Worm (Caenorhabditis elegans) whole organism, young adult: Measurements from ENCODE around the gene ZK287.7.

Source experiments
- B0035.1 ChIP-seq: sonication (generic microtip); optimal IDR thresholded peaks from 2 replicates; lab custom pipeline; 2016; ENCODE audit warnings: missing genetic modification characterization, mild to moderate bottlenecking, missing compliant biosample characterization, missing genotype, missing genetic modification reagents
- F55B11.4 ChIP-seq: sonication (generic microtip); optimal IDR thresholded peaks from 2 replicates; lab custom pipeline; 2016; ENCODE audit warnings: missing compliant biosample characterization, missing genetic modification characterization, borderline replicate concordance; ENCODE audit not compliant: insufficient read depth
- dox-1 ChIP-seq: fragments of 200-800 bp; sonication (Bioruptor generic); IDR thresholded peaks from 2 replicates; pipeline ENCODE4 v1.3.6; 2022; ENCODE audit warnings: missing genetic modification reagents, missing genetic modification characterization, missing compliant biosample characterization
- dpl-1 ChIP-seq: fragments of 150-350 bp; optimal IDR thresholded peaks from 2 replicates; lab custom pipeline; 2014; ENCODE audit warnings: missing biosample characterization, missing genetic modification reagents, missing genetic modification characterization
- ekl-4 ChIP-seq: fragments of 200-800 bp; sonication (Bioruptor generic); IDR thresholded peaks from 2 replicates; pipeline ENCODE4 v1.3.6; 2022; ENCODE audit warnings: missing genetic modification reagents, missing genetic modification characterization, missing compliant biosample characterization
- lin-40 ChIP-seq: sonication (generic microtip); optimal IDR thresholded peaks from 2 replicates; lab custom pipeline; 2016; ENCODE audit warnings: missing genetic modification characterization, mild to moderate bottlenecking, missing compliant biosample characterization, missing genotype, missing genetic modification reagents
- lsl-1 ChIP-seq: fragments of 200-800 bp; sonication (Bioruptor generic); optimal IDR thresholded peaks from 2 replicates; lab custom pipeline; 2018; ENCODE audit warnings: mild to moderate bottlenecking, missing genetic modification characterization, moderate library complexity, missing compliant biosample characterization
- mel-28 ChIP-seq: sonication (generic microtip); optimal IDR thresholded peaks from 2 replicates; lab custom pipeline; 2016; ENCODE audit warnings: borderline replicate concordance, mild to moderate bottlenecking, missing genetic modification characterization, missing compliant biosample characterization
- rcor-1 ChIP-seq: fragments of 200-800 bp; sonication (Bioruptor generic); IDR thresholded peaks from 2 replicates; pipeline ENCODE4 v1.3.6; 2022; ENCODE audit warnings: missing genetic modification reagents, missing genetic modification characterization, missing compliant biosample characterization
- snpc-4 ChIP-seq, 5 experiments: fragments of 150-350 bp in 1 of 5; sonication (generic microtip) in 4 of 5; optimal IDR thresholded peaks; 2 replicates each; lab custom pipeline; 2014 to 2018; ENCODE audit warnings: missing genetic modification characterization in 5 of 5, missing biosample characterization in 3 of 5, antibody characterized with exemption in 2 of 5, mild to moderate bottlenecking in 2 of 5, missing compliant biosample characterization in 2 of 5, missing genotype in 2 of 5, moderate library complexity in 2 of 5, missing genetic modification reagents in 1 of 5
- unc-130 ChIP-seq: sonication (generic microtip); optimal IDR thresholded peaks from 2 replicates; lab custom pipeline; 2016; ENCODE audit warnings: missing genetic modification reagents, missing genetic modification characterization, missing compliant biosample characterization

DNA sequence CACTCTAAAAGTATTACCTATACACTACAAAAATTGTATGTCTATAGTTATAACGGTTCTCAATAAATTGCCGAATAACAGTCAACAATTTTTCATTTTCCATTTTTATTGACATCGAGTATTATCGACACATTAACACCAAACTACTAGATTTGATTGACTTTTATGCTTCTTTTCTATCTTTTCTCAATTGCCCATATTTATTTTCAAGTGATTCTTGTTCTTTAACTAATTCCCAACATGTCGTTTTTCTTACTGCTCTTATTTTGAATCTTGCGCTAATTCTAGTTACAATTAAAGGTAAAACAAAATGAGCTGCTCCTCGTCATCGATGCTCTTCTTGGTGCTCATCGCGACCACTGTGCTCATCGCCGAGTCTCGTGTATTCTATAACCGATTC is 14.9 kb upstream of the ZK287.7 start, which contains the start of gene cthd-1:
- no peak for TF ChIP-seq unc-130 (GFP tag; lab: Kevin White, UChicago)
- TF ChIP-seq B0035.1 (tag; lab: Kevin White, UChicago) = no peak
- no peak for TF ChIP-seq dox-1 (GFP tag; lab: Robert Waterston, UW)
- TF ChIP-seq dpl-1 (GFP tag; lab: Kevin White, UChicago) = no peak
- no peak for TF ChIP-seq lsl-1 (GFP tag; lab: Kevin White, UChicago)
- no peak for TF ChIP-seq F55B11.4 (tag; lab: Kevin White, UChicago)
- TF ChIP-seq mel-28 (tag; lab: Kevin White, UChicago) = no peak
- TF ChIP-seq snpc-4 (GFP tag; optimal IDR thresholded peaks at IDR 0.05; lab: Kevin White, UChicago) = no peak
- TF ChIP-seq snpc-4 (tag; optimal IDR thresholded peaks at IDR 0.05; lab: Kevin White, UChicago) = no peak
- TF ChIP-seq lin-40 (tag; lab: Kevin White, UChicago) = no peak
- no peak for TF ChIP-seq ekl-4
- TF ChIP-seq rcor-1 (GFP tag; lab: Robert Waterston, UW) = no peak
